Fruit fly (Drosophila melanogaster): ENCODE results near the gene CG12105.

The CG12105 gene

DNA sequence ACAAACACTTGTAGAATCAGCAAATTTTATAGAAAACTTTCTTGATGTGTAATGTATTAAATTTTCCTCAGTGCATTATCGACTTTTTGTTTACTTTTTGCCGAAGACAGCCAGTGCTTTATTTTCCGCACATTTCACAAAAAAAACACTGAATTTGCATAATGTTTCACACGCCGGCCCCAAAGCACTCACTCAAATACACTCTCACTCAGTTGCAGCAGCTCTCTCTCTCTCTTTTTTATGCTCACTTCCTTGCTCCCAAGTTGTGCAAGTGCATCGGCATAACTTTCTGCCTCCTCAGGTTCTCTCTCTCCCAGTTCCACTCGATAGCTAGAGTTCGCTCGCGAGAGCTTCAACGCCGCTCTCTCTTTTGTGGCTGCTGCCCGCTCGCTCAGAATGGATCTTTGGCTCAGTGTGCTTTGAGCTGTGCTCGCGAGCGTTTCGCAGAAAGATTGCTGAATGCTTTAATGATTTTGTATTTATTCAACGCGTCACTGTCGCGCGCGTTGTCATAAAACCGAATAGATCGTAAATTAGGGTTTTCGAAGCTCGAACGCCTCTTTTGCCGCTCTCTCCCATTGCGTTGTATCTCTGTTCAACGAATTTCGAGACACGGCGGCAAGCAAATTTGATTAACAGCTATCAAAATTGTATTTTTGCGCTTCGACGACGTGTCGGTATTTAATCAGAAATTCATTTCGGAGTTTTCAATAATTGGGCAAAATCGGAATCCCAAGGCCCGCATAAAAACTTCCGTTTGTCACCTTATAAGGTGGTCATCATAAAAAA, 29.1 kb downstream of the CG12105 start (continued):
- TF ChIP-seq CG11696 (GFP tag; IDR thresholded peaks at IDR 0.05) = peak; percentile 47; the same call in 1 of the 2 replicates
- TF ChIP-seq stc (GFP tag; IDR thresholded peaks at IDR 0.05) = no peak; the same call in 1 of the 2 replicates
- TF ChIP-seq chn (GFP tag; optimal IDR thresholded peaks at IDR 0.05) = no peak
- no peak for TF ChIP-seq Dip2 (GFP tag; IDR thresholded peaks at IDR 0.05)
- TF ChIP-seq cg (GFP tag; optimal IDR thresholded peaks at IDR 0.05) = peak; percentile 39
- TF ChIP-seq oc (tag; optimal IDR thresholded peaks at IDR 0.05) = no peak
- no peak for TF ChIP-seq CG7963 (GFP tag; IDR thresholded peaks at IDR 0.05; ENCODE audit: partially characterized antibody)
- TF ChIP-seq ci (GFP tag; IDR thresholded peaks at IDR 0.05) = peak; percentile 69; the same call in 2 of the 3 replicates
- TF ChIP-seq ssp (GFP tag; IDR thresholded peaks at IDR 0.05) = no peak
- TF ChIP-seq CG42726 (GFP tag; IDR thresholded peaks at IDR 0.05; ENCODE audit: partially characterized antibody) = no peak; the same call in 1 of the 2 replicates
- TF ChIP-seq B-H1 (GFP tag; IDR thresholded peaks at IDR 0.05) = no peak; the same call in 2 of the 3 replicates
- TF ChIP-seq amos (GFP tag; IDR thresholded peaks at IDR 0.05; ENCODE audit: partially characterized antibody) = peak; percentile 50; the same call in 1 of the 2 replicates
- peak; percentile 36 for TF ChIP-seq Meics (GFP tag; optimal IDR thresholded peaks at IDR 0.05)
- TF ChIP-seq Usf (GFP tag; optimal IDR thresholded peaks at IDR 0.05) = no peak
- TF ChIP-seq CG4854 (GFP tag; optimal IDR thresholded peaks at IDR 0.05) = no peak
- peak; percentile 2 for TF ChIP-seq CTCF (GFP tag; optimal IDR thresholded peaks at IDR 0.05)
- TF ChIP-seq CG18599 (GFP tag; optimal IDR thresholded peaks at IDR 0.05) = peak; percentile 32
- no peak for TF ChIP-seq CG8478 (optimal IDR thresholded peaks at IDR 0.05)
- TF ChIP-seq CG17912 (GFP tag; optimal IDR thresholded peaks at IDR 0.05) = peak; percentile 28
- TF ChIP-seq CG15601 (tag; optimal IDR thresholded peaks at IDR 0.05) = no peak
- peak; percentile 60 for TF ChIP-seq CG6765 (GFP tag; optimal IDR thresholded peaks at IDR 0.05)
- peak; percentile 10 for TF ChIP-seq corto (GFP tag; optimal IDR thresholded peaks at IDR 0.05)
- TF ChIP-seq scrt (GFP tag; optimal IDR thresholded peaks at IDR 0.05) = peak; percentile 4
- no peak for TF ChIP-seq CG2120 (GFP tag; optimal IDR thresholded peaks at IDR 0.05)
- TF ChIP-seq sd (tag; optimal IDR thresholded peaks at IDR 0.05) = peak; percentile 76
- no peak for TF ChIP-seq MESR4 (GFP tag; optimal IDR thresholded peaks at IDR 0.05)
- no peak for TF ChIP-seq lov (optimal IDR thresholded peaks at IDR 0.05)
- TF ChIP-seq lov (GFP tag; IDR thresholded peaks at IDR 0.05) = 0 out of 3 replicates have a peak, but pooled peaks have one; percentile 54
- TF ChIP-seq gro (GFP tag; optimal IDR thresholded peaks at IDR 0.05) = peak; percentile 20
- TF ChIP-seq CG43689 (GFP tag; IDR thresholded peaks at IDR 0.05) = no peak
- peak; percentile 71 for TF ChIP-seq sens (GFP tag)
- no peak for TF ChIP-seq CG3995 (GFP tag; optimal IDR thresholded peaks at IDR 0.05)
- peak; percentile 42; the same call in 1 of the 2 replicates for TF ChIP-seq CG8765 (GFP tag; IDR thresholded peaks at IDR 0.05)
- TF ChIP-seq CG10147 (GFP tag; optimal IDR thresholded peaks at IDR 0.05) = no peak
- TF ChIP-seq CG10979 (tag; optimal IDR thresholded peaks at IDR 0.05) = no peak
- TF ChIP-seq CG8359 (GFP tag; optimal IDR thresholded peaks at IDR 0.05; ENCODE audit: borderline replicate concordance) = peak; percentile 70
- TF ChIP-seq bsh (GFP tag; optimal IDR thresholded peaks at IDR 0.05) = peak in 1 of 2 experiments; percentile 67
- TF ChIP-seq row (GFP tag; IDR thresholded peaks at IDR 0.05) = no peak
- no peak for TF ChIP-seq Dek (tag; optimal IDR thresholded peaks at IDR 0.05)
- 0 out of 3 replicates have a peak, but pooled peaks have one; percentile 24 for TF ChIP-seq CG6175 (GFP tag; IDR thresholded peaks at IDR 0.05)
- no peak for TF ChIP-seq bab2 (GFP tag; optimal IDR thresholded peaks at IDR 0.05)
- no peak for TF ChIP-seq Ets97D (GFP tag; optimal IDR thresholded peaks at IDR 0.05)
- 0 out of 3 replicates have a peak, but pooled peaks have one; percentile 18 for TF ChIP-seq ken (GFP tag; IDR thresholded peaks at IDR 0.05)
- TF ChIP-seq hb (GFP tag; IDR thresholded peaks at IDR 0.05; ENCODE audit: partially characterized antibody) = no peak
- TF ChIP-seq CG6813 (GFP tag; optimal IDR thresholded peaks at IDR 0.05) = peak; percentile 53
- no peak for TF ChIP-seq usp (GFP tag; optimal IDR thresholded peaks at IDR 0.05)
- TF ChIP-seq Hr51 (GFP tag; optimal IDR thresholded peaks at IDR 0.05) = no peak
- TF ChIP-seq CG15479 (GFP tag; optimal IDR thresholded peaks at IDR 0.05) = peak; percentile 58
- TF ChIP-seq sna (GFP tag; IDR thresholded peaks at IDR 0.05; ENCODE audit: partially characterized antibody) = peak; percentile 84
